Worm (Caenorhabditis elegans) whole organism, L3 larva: ENCODE data around the gene C28D4.7.

ENCODE experiments used
- R02D3.7 ChIP-seq: fragments of 150-350 bp; optimal IDR thresholded peaks from 2 replicates; lab custom pipeline; 2014; ENCODE audit warnings: missing biosample characterization, missing genetic modification characterization
- ceh-9 ChIP-seq: sonication (generic microtip); optimal IDR thresholded peaks from 2 replicates; lab custom pipeline; 2018; ENCODE audit warnings: missing biosample characterization, missing genetic modification characterization
- elt-3 ChIP-seq, 3 experiments: fragments of 150-350 bp in 1 of 3; sonication (generic microtip) in 2 of 3; optimal IDR thresholded peaks; 2 replicates in 2 of 3; 4 replicates in 1 of 3; lab custom pipeline; 2014 to 2017; ENCODE audit warnings: missing biosample characterization in 3 of 3, missing genetic modification characterization in 3 of 3
- eor-1 ChIP-seq, 2 experiments: fragments of 150-350 bp; optimal IDR thresholded peaks; 2 replicates each; lab custom pipeline; 2014 to 2018; ENCODE audit warnings: missing biosample characterization in 2 of 2, missing genetic modification characterization in 2 of 2
- nhr-11 ChIP-seq: fragments of 150-350 bp; optimal IDR thresholded peaks from 2 replicates; lab custom pipeline; 2014; ENCODE audit warnings: missing biosample characterization, missing genetic modification characterization
- nhr-12 ChIP-seq: fragments of 150-350 bp; optimal IDR thresholded peaks from 2 replicates; lab custom pipeline; 2014; ENCODE audit warnings: missing biosample characterization, missing genetic modification characterization
- nhr-23 ChIP-seq: fragments of 150-350 bp; optimal IDR thresholded peaks from 2 replicates; lab custom pipeline; 2014; ENCODE audit warnings: missing biosample characterization, missing genetic modification reagents, missing genetic modification characterization
- nhr-237 ChIP-seq: fragments of 150-350 bp; optimal IDR thresholded peaks from 2 replicates; lab custom pipeline; 2014; ENCODE audit warnings: missing biosample characterization, missing genetic modification characterization
- nhr-76 ChIP-seq: fragments of 150-350 bp; sonication (generic microtip); optimal IDR thresholded peaks from 5 replicates; lab custom pipeline; 2014; ENCODE audit warnings: missing biosample characterization, missing genetic modification characterization
- nhr-77 ChIP-seq: fragments of 150-350 bp; optimal IDR thresholded peaks from 2 replicates; lab custom pipeline; 2014; ENCODE audit warnings: missing biosample characterization, missing genetic modification characterization
- unc-62 ChIP-seq: fragments of 150-350 bp; sonication (generic microtip); optimal IDR thresholded peaks from 4 replicates; lab custom pipeline; 2014; ENCODE audit warnings: missing biosample characterization, missing genetic modification reagents, missing genetic modification characterization
- ztf-4 ChIP-seq: fragments of 150-350 bp; optimal IDR thresholded peaks from 2 replicates; lab custom pipeline; 2014; ENCODE audit warnings: missing biosample characterization, missing genetic modification characterization

DNA sequence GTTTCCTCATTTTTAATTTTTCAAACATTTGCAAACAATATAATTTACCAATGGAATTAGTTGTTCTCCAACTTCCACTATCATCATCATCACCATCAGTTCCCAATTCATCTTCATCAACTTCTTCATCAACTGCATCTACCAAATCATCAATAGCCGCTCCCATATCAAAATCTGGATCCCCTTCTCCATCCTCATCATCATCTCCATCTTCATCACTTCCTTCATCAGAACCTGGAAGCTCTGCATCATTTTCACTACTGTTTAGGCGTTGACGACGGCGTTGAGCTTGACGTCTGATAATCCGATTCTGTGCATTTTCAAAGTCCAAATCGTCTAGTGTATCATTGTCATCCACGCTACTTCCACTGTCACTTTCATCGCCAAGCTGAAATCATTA lies 45.1 kb downstream of the C28D4.7 start:
- TF ChIP-seq nhr-23 (tag; lab: Kevin White, UChicago) (no peak), elt-3 (tag; optimal IDR thresholded peaks at IDR 0.05; lab: Kevin White, UChicago) (no peak), unc-62 (GFP tag; lab: Kevin White, UChicago) (no peak), nhr-77 (no peak), eor-1 (tag; optimal IDR thresholded peaks at IDR 0.05; lab: Kevin White, UChicago) (no peak), ztf-4 (tag; lab: Kevin White, UChicago) (no peak), R02D3.7 (tag; lab: Kevin White, UChicago) (no peak), nhr-11 (tag; lab: Kevin White, UChicago) (no peak), nhr-237 (tag; lab: Kevin White, UChicago) (no peak), nhr-76 (tag; lab: Kevin White, UChicago) (no peak), ceh-9 (tag; lab: Kevin White, UChicago) (no peak), nhr-12 (tag; lab: Kevin White, UChicago) (no peak)
